Worm (Caenorhabditis elegans): ENCODE results near the gene tag-30.

tag-30 gene

DNA sequence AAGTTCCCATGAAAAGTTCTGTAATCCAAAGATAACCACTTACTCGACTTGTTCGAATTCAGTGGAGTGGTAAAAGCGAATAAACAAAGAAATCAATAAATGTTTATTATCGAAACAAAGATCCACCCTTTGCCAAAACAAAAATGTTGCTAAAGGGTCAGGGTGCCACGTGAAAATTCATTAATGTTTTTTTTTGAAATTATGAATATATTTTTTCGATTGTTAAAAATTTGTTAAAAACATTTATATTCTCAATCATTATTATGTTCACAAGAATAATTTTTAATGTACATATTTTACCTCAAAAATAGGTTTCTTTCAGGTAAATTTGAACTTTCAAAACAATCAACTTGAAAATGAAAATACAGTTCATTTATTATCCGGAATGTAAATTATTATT lies 51.9 kb downstream of the tag-30 start, which contains the start of gene H01G02.4:
TSS of gene H01G02.4 (minus strand) at position 101 of the 400 bp plus-strand sequence.
- TF ChIP-seq set-16 (GFP tag; IDR thresholded peaks at IDR 0.05) (no peak), hif-1 (tag; optimal IDR thresholded peaks at IDR 0.05) (no peak), ceh-20 (GFP tag; IDR thresholded peaks at IDR 0.05) (no peak), hlh-11 (tag; optimal IDR thresholded peaks at IDR 0.05) (no peak), dve-1 (tag; optimal IDR thresholded peaks at IDR 0.05; ENCODE audit: insufficient read depth) (no peak), nhr-102 (tag; optimal IDR thresholded peaks at IDR 0.05) (no peak), daf-12 (tag; optimal IDR thresholded peaks at IDR 0.05) (no peak), lsy-2 (tag; optimal IDR thresholded peaks at IDR 0.05) (no peak), rbr-2 (tag; optimal IDR thresholded peaks at IDR 0.05) (no peak), egl-43 (GFP tag; IDR thresholded peaks at IDR 0.05) (no peak), Y5F2A.4 (GFP tag; optimal IDR thresholded peaks at IDR 0.05) (no peak), zip-2 (tag; optimal IDR thresholded peaks at IDR 0.05) (no peak), Y105C5A.15 (GFP tag; IDR thresholded peaks at IDR 0.05) (no peak), cey-2 (tag; optimal IDR thresholded peaks at IDR 0.05; ENCODE audit: borderline replicate concordance, insufficient read depth) (no peak), T20F7.1 (GFP tag; optimal IDR thresholded peaks at IDR 0.05) (no peak), mxl-2 (GFP tag; conservative IDR thresholded peaks at IDR 0.05) (no peak), php-3 (GFP tag; IDR thresholded peaks at IDR 0.05) (no peak), ztf-7 (tag; optimal IDR thresholded peaks at IDR 0.05) (no peak), lin-29 (GFP tag; IDR thresholded peaks at IDR 0.05) (no peak), nhr-237 (tag; optimal IDR thresholded peaks at IDR 0.05) (no peak)

DNA sequence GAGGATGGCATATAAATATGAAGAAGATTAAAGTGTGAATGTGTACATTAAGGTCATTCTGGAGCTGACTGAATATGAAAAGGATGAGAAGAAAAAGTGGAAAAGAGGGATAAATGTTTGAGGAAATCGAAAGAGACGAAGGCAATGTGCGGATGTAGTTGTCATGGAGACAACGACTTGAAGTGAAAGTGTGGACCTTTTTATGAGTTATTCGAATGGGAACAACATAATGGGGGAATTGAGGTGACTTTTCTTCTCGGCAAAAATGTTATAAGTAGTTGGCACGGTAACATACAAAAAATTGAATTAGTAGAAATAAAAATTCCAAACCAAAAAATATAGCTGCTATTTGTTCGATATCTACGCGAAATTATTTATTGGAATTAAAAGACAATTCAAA lies 53.9 kb downstream of the tag-30 start, which contains the start of gene dyf-18:
TSS of gene dyf-18 (minus strand) at position 101 of the 400 bp plus-strand sequence.
- TF ChIP-seq mdt-29 (GFP tag; IDR thresholded peaks at IDR 0.05) (no peak), cey-2 (tag; optimal IDR thresholded peaks at IDR 0.05; ENCODE audit: borderline replicate concordance, insufficient read depth) (no peak), unc-39 (tag; optimal IDR thresholded peaks at IDR 0.05) (no peak), ces-1 (GFP tag; optimal IDR thresholded peaks at IDR 0.05) (no peak), zfp-3 (GFP tag; conservative IDR thresholded peaks at IDR 0.05) (no peak), ZK546.5 (tag; optimal IDR thresholded peaks at IDR 0.05) (no peak), saeg-2 (GFP tag; IDR thresholded peaks at IDR 0.05) (no peak), daf-12 (tag; optimal IDR thresholded peaks at IDR 0.05) (no peak), ceh-32 (tag; optimal IDR thresholded peaks at IDR 0.05; ENCODE audit: poor library complexity) (no peak), nhr-10 (tag; optimal IDR thresholded peaks at IDR 0.05) (no peak)
